Worm (Caenorhabditis elegans) whole organism, early embryonic: ENCODE data around the gene T26H10.2.

Source experiments
- B0310.2 ChIP-seq: sonication (generic microtip); optimal IDR thresholded peaks from 2 replicates; lab custom pipeline; 2016; ENCODE audit warnings: mild to moderate bottlenecking, missing genetic modification characterization, missing compliant biosample characterization
- ama-1 ChIP-seq: fragments of 150-350 bp; optimal IDR thresholded peaks from 2 replicates; lab custom pipeline; 2014
- ceh-13 ChIP-seq: fragments of 200-800 bp; sonication (Bioruptor generic); optimal IDR thresholded peaks from 2 replicates; lab custom pipeline; 2018; ENCODE audit warnings: mild to moderate bottlenecking, missing genetic modification characterization, missing compliant biosample characterization
- ceh-36 ChIP-seq: sonication (generic microtip); optimal IDR thresholded peaks from 2 replicates; lab custom pipeline; 2016; ENCODE audit warnings: missing genetic modification characterization, inconsistent platforms, missing compliant biosample characterization
- ets-7 ChIP-seq: sonication (generic microtip); optimal IDR thresholded peaks from 2 replicates; lab custom pipeline; 2016; ENCODE audit warnings: missing genotype, missing genetic modification characterization, missing compliant biosample characterization
- flt-1 ChIP-seq: fragments of 200-800 bp; sonication (Bioruptor generic); IDR thresholded peaks from 2 replicates; pipeline ENCODE4 v1.3.6; 2022; ENCODE audit warnings: missing genetic modification characterization, missing compliant biosample characterization
- hmbx-1 ChIP-seq: sonication (generic microtip); optimal IDR thresholded peaks from 2 replicates; lab custom pipeline; 2016; ENCODE audit warnings: mild to moderate bottlenecking, missing genetic modification characterization, missing compliant biosample characterization
- hmg-4 ChIP-seq: fragments of 200-800 bp; sonication (Bioruptor generic); optimal IDR thresholded peaks from 2 replicates; lab custom pipeline; 2018; ENCODE audit warnings: mild to moderate bottlenecking, missing genetic modification characterization, missing compliant biosample characterization
- hnd-1 ChIP-seq: sonication (generic microtip); optimal IDR thresholded peaks from 2 replicates; lab custom pipeline; 2016; ENCODE audit warnings: missing genetic modification characterization, missing compliant biosample characterization
- pes-1 ChIP-seq: fragments of 200-800 bp; sonication (Bioruptor generic); IDR thresholded peaks from 2 replicates; pipeline ENCODE4 v1.3.6; 2022; ENCODE audit warnings: missing genetic modification reagents, missing genetic modification characterization, missing compliant biosample characterization
- sea-1 ChIP-seq: fragments of 200-800 bp; sonication (Bioruptor generic); conservative IDR thresholded peaks from 2 replicates; pipeline ENCODE4 v1.3.6; 2022; ENCODE audit warnings: missing genetic modification characterization, missing compliant biosample characterization
- tbx-11 ChIP-seq: fragments of 200-800 bp; sonication (Bioruptor generic); IDR thresholded peaks from 2 replicates; pipeline ENCODE4 v1.3.6; 2022; ENCODE audit warnings: missing genetic modification characterization, missing compliant biosample characterization
- tbx-37 ChIP-seq: fragments of 200-800 bp; sonication (Bioruptor generic); conservative IDR thresholded peaks from 2 replicates; pipeline ENCODE4 v1.3.6; 2022; ENCODE audit warnings: missing genetic modification reagents, missing genetic modification characterization, missing compliant biosample characterization
- tra-4 ChIP-seq: sonication (generic microtip); optimal IDR thresholded peaks from 2 replicates; lab custom pipeline; 2017; ENCODE audit warnings: missing genetic modification characterization, missing compliant biosample characterization

DNA sequence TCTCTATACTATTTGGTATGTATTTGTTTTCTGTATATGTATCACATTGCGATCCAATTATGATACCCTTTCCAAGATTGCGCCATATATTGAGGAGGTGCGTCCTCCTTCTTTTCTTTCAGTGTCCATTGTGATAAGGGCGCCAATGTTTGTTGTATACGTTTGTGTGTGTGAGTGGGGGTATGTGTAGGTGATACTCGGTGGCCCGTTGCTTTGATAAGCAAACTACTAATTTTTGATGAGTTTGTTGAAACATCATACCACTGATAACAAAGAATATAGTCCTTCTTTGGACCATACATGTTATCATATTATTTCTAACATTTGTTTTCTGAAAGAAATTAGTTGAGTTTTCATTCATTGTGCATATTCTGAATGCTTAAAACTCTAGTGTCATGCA lies 20.8 kb downstream of the T26H10.2 start:
- TF ChIP-seq hmg-4 (no peak), hnd-1 (tag; lab: Kevin White, UChicago) (no peak), B0310.2 (tag; lab: Kevin White, UChicago) (no peak), ama-1 (lab: Kevin White, UChicago) (no peak), ceh-13 (GFP tag; lab: Kevin White, UChicago) (no peak), flt-1 (GFP tag; lab: Robert Waterston, UW) (no peak), tbx-37 (GFP tag; lab: Robert Waterston, UW) (no peak), sea-1 (GFP tag; lab: Robert Waterston, UW) (no peak), hmbx-1 (tag; lab: Kevin White, UChicago) (no peak), ceh-36 (tag; lab: Kevin White, UChicago) (no peak), tbx-11 (no peak), ets-7 (tag; lab: Kevin White, UChicago) (no peak), pes-1 (GFP tag; lab: Robert Waterston, UW) (no peak), tra-4 (tag; lab: Kevin White, UChicago) (no peak)
